Fruit fly (Drosophila melanogaster) whole organism, embryonic: ENCODE data around the gene CG13893.

Experiments
- B-H1 ChIP-seq: fragments of 200-800 bp; sonication (Bioruptor generic); IDR thresholded peaks from 3 replicates; pipeline ENCODE4 v1.3.6; 2022; ENCODE audit warnings: missing biosample characterization, missing genetic modification characterization
- B-H2 ChIP-seq: fragments of 200-800 bp; sonication (Bioruptor generic); optimal IDR thresholded peaks from 2 replicates; lab custom pipeline; 2018; ENCODE audit warnings: missing biosample characterization, mild to moderate bottlenecking, missing genetic modification characterization
- CG10147 ChIP-seq: fragments of 200-800 bp; sonication (Bioruptor generic); optimal IDR thresholded peaks from 2 replicates; lab custom pipeline; 2019; ENCODE audit warnings: missing biosample characterization, mild to moderate bottlenecking, missing genetic modification characterization, moderate library complexity
- CG1024 ChIP-seq: fragments of 200-800 bp; sonication (Bioruptor generic); IDR thresholded peaks from 2 replicates; pipeline ENCODE4 v1.3.6; 2022; ENCODE audit warnings: missing biosample characterization, missing genetic modification characterization
- CG10274 ChIP-seq: fragments of 200-800 bp; sonication (Bioruptor generic); optimal IDR thresholded peaks from 3 replicates; lab custom pipeline; 2017; ENCODE audit warnings: missing biosample characterization, mild to moderate bottlenecking, missing genetic modification characterization
- CG10321 ChIP-seq: fragments of 200-800 bp; sonication (Bioruptor generic); IDR thresholded peaks from 2 replicates; pipeline ENCODE4 v1.3.6; 2022; ENCODE audit warnings: missing biosample characterization, missing genetic modification characterization
- CG10959 ChIP-seq: fragments of 200-800 bp; sonication (Bioruptor generic); IDR thresholded peaks from 2 replicates; pipeline ENCODE4 v1.3.6; 2022; ENCODE audit warnings: missing biosample characterization, missing genetic modification characterization
- CG11247 ChIP-seq: fragments of 200-800 bp; sonication (Bioruptor generic); IDR thresholded peaks from 2 replicates; pipeline ENCODE4 v1.3.6; 2022; ENCODE audit warnings: missing biosample characterization, missing genetic modification characterization
- CG12104 ChIP-seq: fragments of 200-800 bp; sonication (Bioruptor generic); optimal IDR thresholded peaks from 3 replicates; lab custom pipeline; 2016; ENCODE audit warnings: missing biosample characterization, missing genetic modification characterization
- CG12391 ChIP-seq: fragments of 200-800 bp; sonication (Bioruptor generic); optimal IDR thresholded peaks from 3 replicates; lab custom pipeline; 2018; ENCODE audit warnings: missing biosample characterization, mild to moderate bottlenecking, missing genetic modification characterization, moderate library complexity
- CG13287 ChIP-seq: fragments of 200-800 bp; sonication (Bioruptor generic); IDR thresholded peaks from 2 replicates; pipeline ENCODE4 v1.3.6; 2022; ENCODE audit warnings: missing biosample characterization, missing genetic modification characterization; ENCODE audit not compliant: partially characterized antibody
- CG14014 ChIP-seq: fragments of 200-800 bp; sonication (Bioruptor generic); IDR thresholded peaks from 2 replicates; pipeline ENCODE4 v1.3.6; 2022; ENCODE audit warnings: missing biosample characterization, missing genetic modification characterization
- CG15601 ChIP-seq: fragments of 200-800 bp; sonication (Bioruptor generic); optimal IDR thresholded peaks from 3 replicates; lab custom pipeline; 2019; ENCODE audit warnings: missing biosample characterization, mild to moderate bottlenecking, missing genetic modification characterization, moderate library complexity
- CG18476 ChIP-seq: fragments of 200-800 bp; sonication (Bioruptor generic); optimal IDR thresholded peaks from 2 replicates; lab custom pipeline; 2016; ENCODE audit warnings: missing biosample characterization, mild to moderate bottlenecking, missing genetic modification characterization
- CG2129 ChIP-seq: fragments of 200-800 bp; sonication (Bioruptor generic); IDR thresholded peaks from 2 replicates; pipeline ENCODE4 v1.3.6; 2022; ENCODE audit warnings: missing biosample characterization, missing genetic modification characterization; ENCODE audit not compliant: partially characterized antibody
- CG2875 ChIP-seq: fragments of 200-800 bp; sonication (Bioruptor generic); optimal IDR thresholded peaks from 2 replicates; lab custom pipeline; 2017; ENCODE audit warnings: missing biosample characterization, mild to moderate bottlenecking, missing genetic modification characterization, missing genetic modification reagents
- CG32532 ChIP-seq: fragments of 200-800 bp; sonication (Bioruptor generic); IDR thresholded peaks from 2 replicates; pipeline ENCODE4 v1.3.6; 2022; ENCODE audit warnings: missing biosample characterization, missing genetic modification characterization
- CG32767 ChIP-seq: fragments of 200-800 bp; sonication (Bioruptor generic); IDR thresholded peaks from 2 replicates; pipeline ENCODE4 v1.3.6; 2022; ENCODE audit warnings: missing biosample characterization, missing genetic modification characterization
- CG34224 ChIP-seq: fragments of 200-800 bp; sonication (Bioruptor generic); IDR thresholded peaks from 3 replicates; pipeline ENCODE4 v1.3.6; 2022; ENCODE audit warnings: missing biosample characterization, missing genetic modification characterization; ENCODE audit not compliant: partially characterized antibody
- CG34422 ChIP-seq: fragments of 200-800 bp; sonication (Bioruptor generic); IDR thresholded peaks from 3 replicates; pipeline ENCODE4 v1.3.6; 2022; ENCODE audit warnings: missing biosample characterization, missing genetic modification characterization
- CG3847 ChIP-seq: fragments of 200-800 bp; sonication (Bioruptor generic); IDR thresholded peaks from 2 replicates; pipeline ENCODE4 v1.3.6; 2022; ENCODE audit warnings: missing biosample characterization, missing genetic modification characterization
- CG4424 ChIP-seq: fragments of 200-800 bp; sonication (Bioruptor generic); optimal IDR thresholded peaks from 3 replicates; lab custom pipeline; 2016; ENCODE audit warnings: missing biosample characterization, missing genetic modification characterization
- CG7372 ChIP-seq: fragments of 200-800 bp; sonication (Bioruptor generic); IDR thresholded peaks from 2 replicates; pipeline ENCODE4 v1.3.6; 2022; ENCODE audit warnings: missing biosample characterization, missing genetic modification characterization
- CTCF ChIP-seq: fragments of 200-800 bp; sonication (Bioruptor generic); optimal IDR thresholded peaks from 2 replicates; lab custom pipeline; 2017; ENCODE audit warnings: missing biosample characterization, mild to moderate bottlenecking, missing genetic modification characterization, moderate library complexity
- CrebB ChIP-seq: fragments of 200-800 bp; sonication (Bioruptor generic); optimal IDR thresholded peaks from 3 replicates; lab custom pipeline; 2018; ENCODE audit warnings: missing biosample characterization, mild to moderate bottlenecking, missing genetic modification characterization
- Dbx ChIP-seq: fragments of 200-800 bp; sonication (Bioruptor generic); IDR thresholded peaks from 3 replicates; pipeline ENCODE4 v1.3.6; 2022; ENCODE audit warnings: missing biosample characterization, missing genetic modification characterization
- Doc2 ChIP-seq: fragments of 200-800 bp; sonication (Bioruptor generic); IDR thresholded peaks from 2 replicates; pipeline ENCODE4 v1.3.6; 2022; ENCODE audit warnings: missing biosample characterization, missing genetic modification characterization
- Meics ChIP-seq: fragments of 200-800 bp; sonication (Bioruptor generic); optimal IDR thresholded peaks from 2 replicates; lab custom pipeline; 2017; ENCODE audit warnings: missing biosample characterization, mild to moderate bottlenecking, missing genetic modification characterization
- PHDP ChIP-seq: fragments of 200-800 bp; sonication (Bioruptor generic); optimal IDR thresholded peaks from 3 replicates; lab custom pipeline; 2018; ENCODE audit warnings: missing biosample characterization, mild to moderate bottlenecking, missing genetic modification characterization, moderate library complexity
- Sin3A ChIP-seq: fragments of >200 bp; optimal IDR thresholded peaks from 2 replicates; lab custom pipeline; 2018
- bowl ChIP-seq: fragments of 200-800 bp; sonication (Bioruptor generic); IDR thresholded peaks from 2 replicates; pipeline ENCODE4 v1.3.6; 2022; ENCODE audit warnings: missing biosample characterization, missing genetic modification characterization
- br ChIP-seq: fragments of >200 bp; optimal IDR thresholded peaks from 2 replicates; lab custom pipeline; 2017
- cad ChIP-seq: fragments of >200 bp; optimal IDR thresholded peaks from 2 replicates; lab custom pipeline; 2017; ENCODE audit warnings: missing biosample characterization, missing genetic modification characterization
- dan ChIP-seq: fragments of 200-800 bp; sonication (Bioruptor generic); IDR thresholded peaks from 2 replicates; pipeline ENCODE4 v1.3.6; 2022; ENCODE audit warnings: missing biosample characterization, missing genetic modification characterization
- en ChIP-seq: fragments of 200-800 bp; sonication (Bioruptor generic); optimal IDR thresholded peaks from 2 replicates; lab custom pipeline; 2016; ENCODE audit warnings: missing biosample characterization, missing genetic modification characterization
- fd102C ChIP-seq: fragments of 200-800 bp; sonication (Bioruptor generic); optimal IDR thresholded peaks from 2 replicates; lab custom pipeline; 2018; ENCODE audit warnings: missing biosample characterization, mild to moderate bottlenecking, missing genetic modification characterization, moderate library complexity
- fru ChIP-seq: fragments of >200 bp; optimal IDR thresholded peaks from 2 replicates; lab custom pipeline; 2017
- gcm2 ChIP-seq: fragments of 200-800 bp; sonication (Bioruptor generic); optimal IDR thresholded peaks from 2 replicates; lab custom pipeline; 2016; ENCODE audit warnings: missing biosample characterization, missing genetic modification characterization
- hbn ChIP-seq: fragments of 200-800 bp; sonication (Bioruptor generic); IDR thresholded peaks from 2 replicates; pipeline ENCODE4 v1.3.6; 2022; ENCODE audit warnings: missing biosample characterization, missing genetic modification characterization; ENCODE audit not compliant: partially characterized antibody
- jing ChIP-seq: fragments of 200-800 bp; sonication (Bioruptor generic); optimal IDR thresholded peaks from 2 replicates; lab custom pipeline; 2018; ENCODE audit warnings: missing biosample characterization, mild to moderate bottlenecking, missing genetic modification characterization
- jumu ChIP-seq: fragments of 200-800 bp; sonication (Bioruptor generic); optimal IDR thresholded peaks from 3 replicates; lab custom pipeline; 2016; ENCODE audit warnings: missing biosample characterization, missing genetic modification characterization
- kni ChIP-seq: fragments of 200-800 bp; sonication (Bioruptor generic); optimal IDR thresholded peaks from 3 replicates; lab custom pipeline; 2017; ENCODE audit warnings: mild to moderate bottlenecking, missing biosample characterization, missing genetic modification reagents, missing genetic modification characterization
- maf-S ChIP-seq: fragments of 200-800 bp; sonication (Bioruptor generic); optimal IDR thresholded peaks from 2 replicates; lab custom pipeline; 2016; ENCODE audit warnings: missing biosample characterization, missing genetic modification characterization
- nerfin-2 ChIP-seq: fragments of 200-800 bp; sonication (Bioruptor generic); IDR thresholded peaks from 2 replicates; pipeline ENCODE4 v1.3.6; 2022; ENCODE audit warnings: missing biosample characterization, missing genetic modification characterization; ENCODE audit not compliant: partially characterized antibody
- otp ChIP-seq: fragments of 200-800 bp; sonication (Bioruptor generic); IDR thresholded peaks from 3 replicates; pipeline ENCODE4, ENCODE4 v1.3.6; 2022; ENCODE audit warnings: missing biosample characterization, missing genetic modification characterization
- prd ChIP-seq, 3 experiments: fragments of >200 bp in 2 of 3; fragments of 200-800 bp in 1 of 3; sonication (Bioruptor generic) in 1 of 3; optimal IDR thresholded peaks in 2 of 3; IDR thresholded peaks in 1 of 3; 2 replicates in 2 of 3; 3 replicates in 1 of 3; pipeline versions ENCODE4 v1.3.6 to Lab custom; 2017 to 2022; ENCODE audit warnings: missing biosample characterization in 1 of 3, missing genetic modification characterization in 1 of 3
- sim ChIP-seq: fragments of 200-800 bp; sonication (Bioruptor generic); IDR thresholded peaks from 2 replicates; pipeline ENCODE4 v1.3.6; 2022; ENCODE audit warnings: missing biosample characterization, missing genetic modification characterization
- sr ChIP-seq: fragments of 200-800 bp; sonication (Bioruptor generic); IDR thresholded peaks from 3 replicates; pipeline ENCODE4 v1.3.6; 2022; ENCODE audit warnings: missing biosample characterization, missing genetic modification characterization
- ttk ChIP-seq: fragments of 200-800 bp; sonication (Bioruptor generic); IDR thresholded peaks from 2 replicates; pipeline ENCODE4 v2.1.2; 2022; ENCODE audit warnings: missing biosample characterization, missing genetic modification characterization
- unc-4 ChIP-seq: fragments of 200-800 bp; sonication (Bioruptor generic); IDR thresholded peaks from 2 replicates; pipeline ENCODE4 v1.3.6; 2022; ENCODE audit warnings: missing biosample characterization, missing genetic modification characterization; ENCODE audit not compliant: partially characterized antibody

The CG13893 gene

dm6 chr3L:648155-649024 lies 44.6 kb upstream of the CG13893 start, which contains the start of gene Gale (continued):
- no peak for TF ChIP-seq gcm2
- no peak for TF ChIP-seq CG10147
- peak; percentile 40 for TF ChIP-seq CG4424 (GFP tag; lab: Kevin White, UChicago)
- no peak for TF ChIP-seq fd102C (GFP tag; lab: Kevin White, UChicago)
- TF ChIP-seq hbn (GFP tag; lab: Robert Waterston, UW): peak; percentile 60; the same call in 1 of the 2 replicates
- TF ChIP-seq kni (GFP tag; lab: Kevin White, UChicago): no peak
- no peak for TF ChIP-seq Meics (GFP tag; lab: Kevin White, UChicago)
- no peak for TF ChIP-seq CG32767 (GFP tag; lab: Robert Waterston, UW)
- no peak for TF ChIP-seq CG7372 (GFP tag; lab: Robert Waterston, UW)
- TF ChIP-seq CG11247 (GFP tag; lab: Robert Waterston, UW): no peak
- no peak for TF ChIP-seq br (lab: Kevin White, UChicago)
- TF ChIP-seq CG34224 (GFP tag; lab: Robert Waterston, UW): peak; percentile 60; the same call in 2 of the 3 replicates
- no peak for TF ChIP-seq CG2875 (GFP tag; lab: Kevin White, UChicago)
- TF ChIP-seq CG1024 (GFP tag; lab: Robert Waterston, UW): no peak
- TF ChIP-seq jumu (GFP tag; lab: Kevin White, UChicago): peak; percentile 2
- TF ChIP-seq CG32532 (GFP tag; lab: Robert Waterston, UW): peak; percentile 24; the same call in 1 of the 2 replicates
- TF ChIP-seq B-H2 (GFP tag; lab: Kevin White, UChicago): no peak
- no peak for TF ChIP-seq ttk (GFP tag; lab: Robert Waterston, UW)
- TF ChIP-seq CG3847 (GFP tag; lab: Robert Waterston, UW): peak; percentile 92
- no peak for TF ChIP-seq sr (GFP tag; lab: Robert Waterston, UW)
- no peak for TF ChIP-seq Doc2
- no peak for TF ChIP-seq CG12391 (tag; lab: Kevin White, UChicago)
- no peak; the same call in 1 of the 3 replicates for TF ChIP-seq B-H1 (GFP tag; lab: Robert Waterston, UW)
- TF ChIP-seq CG10321 (GFP tag; lab: Robert Waterston, UW): no peak
- no peak for TF ChIP-seq fru (lab: Kevin White, UChicago)
- no peak for TF ChIP-seq CG2129 (GFP tag; lab: Robert Waterston, UW)
- TF ChIP-seq CG34422 (GFP tag; lab: Robert Waterston, UW): peak; percentile 40; the same call in 1 of the 3 replicates
- no peak for TF ChIP-seq PHDP (tag; lab: Kevin White, UChicago)
- no peak for TF ChIP-seq jing (GFP tag; lab: Kevin White, UChicago)
- no peak for TF ChIP-seq CrebB (tag; lab: Kevin White, UChicago)
- no peak for TF ChIP-seq prd (optimal IDR thresholded peaks at IDR 0.05; lab: Kevin White, UChicago)
- peak; percentile 23; the same call in 1 of the 3 replicates for TF ChIP-seq prd (GFP tag; IDR thresholded peaks at IDR 0.05; lab: Robert Waterston, UW)
- TF ChIP-seq otp (GFP tag; lab: Robert Waterston, UW): no peak
- no peak for TF ChIP-seq CG10274 (GFP tag; lab: Kevin White, UChicago)
- TF ChIP-seq CG14014 (GFP tag; lab: Robert Waterston, UW): no peak
- TF ChIP-seq en (GFP tag; lab: Kevin White, UChicago): no peak
- peak; percentile 65 for TF ChIP-seq Sin3A (lab: Kevin White, UChicago)
- no peak for TF ChIP-seq dan (GFP tag; lab: Robert Waterston, UW)
- no peak for TF ChIP-seq cad (GFP tag; lab: Kevin White, UChicago)
- TF ChIP-seq CG13287 (GFP tag; lab: Robert Waterston, UW): peak; percentile 76
- TF ChIP-seq nerfin-2: no peak
- TF ChIP-seq CG15601 (tag; lab: Kevin White, UChicago): no peak
- peak; percentile 4 for TF ChIP-seq CTCF (GFP tag; lab: Kevin White, UChicago)
- TF ChIP-seq bowl (GFP tag; lab: Robert Waterston, UW): no peak; the same call in 1 of the 2 replicates
- peak; percentile 66 for TF ChIP-seq unc-4
- TF ChIP-seq Dbx (GFP tag; lab: Robert Waterston, UW): 0 out of 3 replicates have a peak, but pooled peaks have one; percentile 28
- TF ChIP-seq maf-S (GFP tag; lab: Kevin White, UChicago): no peak
- TF ChIP-seq CG12104 (GFP tag; lab: Kevin White, UChicago): peak; percentile 49
- no peak for TF ChIP-seq CG10959
- no peak for TF ChIP-seq sim (GFP tag; lab: Robert Waterston, UW)
- no peak for TF ChIP-seq CG18476 (GFP tag; lab: Kevin White, UChicago)
